Worm (Caenorhabditis elegans): ENCODE measurements around the gene srb-17.

ce11 chrIV:10482585-10482984 is 25.5 kb upstream of the srb-17 start:
- TF ChIP-seq mep-1 (tag; optimal IDR thresholded peaks at IDR 0.05): no peak
- no peak for TF ChIP-seq snpc-4 (tag; optimal IDR thresholded peaks at IDR 0.05)
- no peak for TF ChIP-seq unc-62 (GFP tag; optimal IDR thresholded peaks at IDR 0.05 in 1 of 2)
- TF ChIP-seq unc-62 (tag; optimal IDR thresholded peaks at IDR 0.05): no peak
- no peak for TF ChIP-seq nhr-25 (tag; optimal IDR thresholded peaks at IDR 0.05; ENCODE audit: borderline replicate concordance, insufficient read depth)
- no peak for TF ChIP-seq dpl-1 (GFP tag; optimal IDR thresholded peaks at IDR 0.05)
- no peak for TF ChIP-seq zag-1 (tag; optimal IDR thresholded peaks at IDR 0.05)
- no peak for TF ChIP-seq nhr-41 (GFP tag; IDR thresholded peaks at IDR 0.05)
- TF ChIP-seq duxl-1 (tag; optimal IDR thresholded peaks at IDR 0.05; ENCODE audit: poor library complexity): no peak
- TF ChIP-seq nhr-11 (tag; optimal IDR thresholded peaks at IDR 0.05): no peak
- TF ChIP-seq unc-130 (GFP tag; optimal IDR thresholded peaks at IDR 0.05): no peak
